Fruit fly (Drosophila melanogaster) whole organism, embryonic: ENCODE data around the gene Sbp2.
A peak's percentile ranks its signal among the peaks of the same experiment; 100 is the strongest.

Experiments
- C15 ChIP-seq: fragments of 200-800 bp; sonication (Bioruptor generic); IDR thresholded peaks from 3 replicates; pipeline ENCODE4 v1.3.6; 2022; ENCODE audit warnings: missing biosample characterization, missing genetic modification characterization
- CG1024 ChIP-seq: fragments of 200-800 bp; sonication (Bioruptor generic); IDR thresholded peaks from 2 replicates; pipeline ENCODE4 v1.3.6; 2022; ENCODE audit warnings: missing biosample characterization, missing genetic modification characterization
- CG11695 ChIP-seq: fragments of 200-800 bp; sonication (Bioruptor generic); IDR thresholded peaks from 3 replicates; pipeline ENCODE4 v1.3.6; 2022; ENCODE audit warnings: missing biosample characterization, missing genetic modification characterization
- CG12299 ChIP-seq: fragments of 200-800 bp; sonication (Bioruptor generic); optimal IDR thresholded peaks from 2 replicates; lab custom pipeline; 2018; ENCODE audit warnings: missing biosample characterization, mild to moderate bottlenecking, missing genetic modification characterization
- CG1233 ChIP-seq: fragments of 200-800 bp; sonication (Bioruptor generic); optimal IDR thresholded peaks from 4 replicates; lab custom pipeline; 2018; ENCODE audit warnings: missing biosample characterization, mild to moderate bottlenecking, missing genetic modification characterization
- CG1602 ChIP-seq: fragments of 200-800 bp; sonication (Bioruptor generic); optimal IDR thresholded peaks from 3 replicates; lab custom pipeline; 2016; ENCODE audit warnings: missing biosample characterization, missing genetic modification characterization
- CG17385 ChIP-seq: fragments of 200-800 bp; sonication (Bioruptor generic); optimal IDR thresholded peaks from 3 replicates; lab custom pipeline; 2018; ENCODE audit warnings: missing biosample characterization, mild to moderate bottlenecking, missing genetic modification characterization
- CG17829 ChIP-seq: fragments of 200-800 bp; optimal IDR thresholded peaks from 2 replicates; lab custom pipeline; 2019; ENCODE audit warnings: missing biosample characterization, mild to moderate bottlenecking, missing genetic modification characterization, moderate library complexity
- CG18476 ChIP-seq: fragments of 200-800 bp; sonication (Bioruptor generic); optimal IDR thresholded peaks from 2 replicates; lab custom pipeline; 2016; ENCODE audit warnings: missing biosample characterization, mild to moderate bottlenecking, missing genetic modification characterization
- CG2199 ChIP-seq: fragments of 200-800 bp; sonication (Bioruptor generic); IDR thresholded peaks from 3 replicates; pipeline ENCODE4 v1.3.6; 2022; ENCODE audit warnings: missing biosample characterization, missing genetic modification characterization
- CG30403 ChIP-seq: fragments of 200-800 bp; sonication (Bioruptor generic); optimal IDR thresholded peaks from 3 replicates; lab custom pipeline; 2016; ENCODE audit warnings: missing biosample characterization, missing genetic modification characterization
- CG3407 ChIP-seq: fragments of 200-800 bp; sonication (Bioruptor generic); optimal IDR thresholded peaks from 2 replicates; lab custom pipeline; 2018; ENCODE audit warnings: missing biosample characterization, mild to moderate bottlenecking, missing genetic modification characterization
- CG4424 ChIP-seq: fragments of 200-800 bp; sonication (Bioruptor generic); optimal IDR thresholded peaks from 3 replicates; lab custom pipeline; 2016; ENCODE audit warnings: missing biosample characterization, missing genetic modification characterization
- CG5180 ChIP-seq: fragments of 200-800 bp; sonication (Bioruptor generic); optimal IDR thresholded peaks from 3 replicates; lab custom pipeline; 2017; ENCODE audit warnings: missing biosample characterization, missing genetic modification characterization, mild to moderate bottlenecking, moderate library complexity, missing genetic modification reagents
- CG8359 ChIP-seq: fragments of 200-800 bp; sonication (Bioruptor generic); optimal IDR thresholded peaks from 2 replicates; lab custom pipeline; 2017; ENCODE audit warnings: missing biosample characterization, mild to moderate bottlenecking, missing genetic modification characterization, borderline replicate concordance
- CG8388 ChIP-seq: fragments of 200-800 bp; sonication (Bioruptor generic); optimal IDR thresholded peaks from 2 replicates; lab custom pipeline; 2019; ENCODE audit warnings: missing biosample characterization, mild to moderate bottlenecking, missing genetic modification characterization, moderate library complexity
- D ChIP-seq, 2 experiments: fragments of 200-800 bp in 1 of 2; fragments of >200 bp in 1 of 2; sonication (Bioruptor generic) in 1 of 2; optimal IDR thresholded peaks; 2 replicates in 1 of 2; 3 replicates in 1 of 2; lab custom pipeline; 2017; ENCODE audit warnings: mild to moderate bottlenecking in 1 of 2, missing biosample characterization in 1 of 2, missing genetic modification characterization in 1 of 2, missing genetic modification reagents in 1 of 2
- Dip3 ChIP-seq: fragments of 200-800 bp; sonication (Bioruptor generic); optimal IDR thresholded peaks from 3 replicates; lab custom pipeline; 2016; ENCODE audit warnings: missing biosample characterization, missing genetic modification characterization
- Dref ChIP-seq: fragments of 200-800 bp; sonication (Bioruptor generic); IDR thresholded peaks from 2 replicates; pipeline ENCODE4 v1.3.6; 2022; ENCODE audit warnings: missing biosample characterization, missing genetic modification characterization
- E2f1 ChIP-seq: fragments of 200-800 bp; sonication (Bioruptor generic); IDR thresholded peaks from 2 replicates; pipeline ENCODE4 v1.3.6; 2022; ENCODE audit warnings: missing biosample characterization, missing genetic modification characterization
- E2f2 ChIP-seq: fragments of 200-800 bp; sonication (Bioruptor generic); IDR thresholded peaks from 2 replicates; pipeline ENCODE4 v1.3.6; 2022; ENCODE audit warnings: missing biosample characterization, missing genetic modification characterization
- Myb ChIP-seq: fragments of 200-800 bp; sonication (Bioruptor generic); optimal IDR thresholded peaks from 2 replicates; lab custom pipeline; 2016; ENCODE audit warnings: missing biosample characterization, missing genetic modification characterization
- Neu2 ChIP-seq: fragments of 200-800 bp; sonication (Bioruptor generic); optimal IDR thresholded peaks from 3 replicates; lab custom pipeline; 2016; ENCODE audit warnings: missing biosample characterization, missing genetic modification characterization, borderline replicate concordance
- Nf-YB ChIP-seq: fragments of 200-800 bp; sonication (Bioruptor generic); optimal IDR thresholded peaks from 3 replicates; lab custom pipeline; 2019; ENCODE audit warnings: missing biosample characterization, mild to moderate bottlenecking, missing genetic modification characterization, moderate library complexity
- Spps ChIP-seq: fragments of 200-800 bp; sonication (Bioruptor generic); optimal IDR thresholded peaks from 2 replicates; lab custom pipeline; 2018; ENCODE audit warnings: missing biosample characterization, mild to moderate bottlenecking, missing genetic modification characterization
- Stat92E ChIP-seq, 3 experiments: fragments of >200 bp in 2 of 3; fragments of 200-800 bp in 1 of 3; sonication (Bioruptor generic) in 1 of 3; optimal IDR thresholded peaks; 2 replicates each; lab custom pipeline; 2017 to 2019; ENCODE audit warnings: missing biosample characterization in 3 of 3, missing genetic modification characterization in 3 of 3, mild to moderate bottlenecking in 1 of 3, moderate library complexity in 1 of 3
- bowl ChIP-seq: fragments of 200-800 bp; sonication (Bioruptor generic); IDR thresholded peaks from 2 replicates; pipeline ENCODE4 v1.3.6; 2022; ENCODE audit warnings: missing biosample characterization, missing genetic modification characterization
- crc ChIP-seq: fragments of 200-800 bp; sonication (Bioruptor generic); optimal IDR thresholded peaks from 2 replicates; lab custom pipeline; 2016; ENCODE audit warnings: missing biosample characterization, missing genetic modification characterization
- gcm ChIP-seq: fragments of 200-800 bp; sonication (Bioruptor generic); optimal IDR thresholded peaks from 2 replicates; lab custom pipeline; 2019; ENCODE audit warnings: missing biosample characterization, mild to moderate bottlenecking, missing genetic modification characterization, moderate library complexity
- hkb ChIP-seq, 2 experiments: fragments of 200-800 bp in 1 of 2; fragments of >200 bp in 1 of 2; sonication (Bioruptor generic) in 1 of 2; IDR thresholded peaks in 1 of 2; optimal IDR thresholded peaks in 1 of 2; 2 replicates each; pipeline versions ENCODE4 v1.3.6 to Lab custom; 2017 to 2022; ENCODE audit warnings: missing biosample characterization in 1 of 2, missing genetic modification characterization in 1 of 2
- ken ChIP-seq: fragments of 200-800 bp; sonication (Bioruptor generic); IDR thresholded peaks from 3 replicates; pipeline ENCODE4 v1.3.6; 2022; ENCODE audit warnings: missing biosample characterization, missing genetic modification characterization
- lilli ChIP-seq: fragments of 200-800 bp; sonication (Bioruptor generic); optimal IDR thresholded peaks from 3 replicates; lab custom pipeline; 2016; ENCODE audit warnings: missing biosample characterization, missing genetic modification characterization
- lmd ChIP-seq: fragments of 200-800 bp; sonication (Bioruptor generic); IDR thresholded peaks from 2 replicates; pipeline ENCODE4 v1.3.6; 2022; ENCODE audit warnings: missing biosample characterization, missing genetic modification characterization
- nerfin-2 ChIP-seq: fragments of 200-800 bp; sonication (Bioruptor generic); IDR thresholded peaks from 2 replicates; pipeline ENCODE4 v1.3.6; 2022; ENCODE audit warnings: missing biosample characterization, missing genetic modification characterization; ENCODE audit not compliant: partially characterized antibody
- repo ChIP-seq: fragments of 200-800 bp; sonication (Bioruptor generic); optimal IDR thresholded peaks from 2 replicates; lab custom pipeline; 2016; ENCODE audit warnings: missing biosample characterization, missing genetic modification characterization
- run ChIP-seq: fragments of 200-800 bp; sonication (Bioruptor generic); optimal IDR thresholded peaks from 3 replicates; lab custom pipeline; 2018; ENCODE audit warnings: missing biosample characterization, mild to moderate bottlenecking, missing genetic modification characterization
- schlank ChIP-seq: fragments of 200-800 bp; sonication (Bioruptor generic); optimal IDR thresholded peaks from 2 replicates; lab custom pipeline; 2018; ENCODE audit warnings: missing biosample characterization, mild to moderate bottlenecking, missing genetic modification characterization
- sens-2 ChIP-seq: fragments of 200-800 bp; sonication (Bioruptor generic); IDR thresholded peaks from 2 replicates; pipeline ENCODE4 v1.3.6; 2022; ENCODE audit warnings: missing biosample characterization, missing genetic modification characterization
- slou ChIP-seq: fragments of 200-800 bp; sonication (Bioruptor generic); optimal IDR thresholded peaks from 3 replicates; lab custom pipeline; 2016; ENCODE audit warnings: missing biosample characterization, missing genetic modification characterization
- sob ChIP-seq: fragments of 200-800 bp; sonication (Bioruptor generic); IDR thresholded peaks from 2 replicates; pipeline ENCODE4 v1.3.6; 2022; ENCODE audit warnings: missing biosample characterization, missing genetic modification characterization
- stwl ChIP-seq: fragments of 200-800 bp; sonication (Bioruptor generic); optimal IDR thresholded peaks from 3 replicates; lab custom pipeline; 2018; ENCODE audit warnings: missing biosample characterization, mild to moderate bottlenecking, missing genetic modification characterization, moderate library complexity
- trh ChIP-seq: fragments of 200-800 bp; sonication (Bioruptor generic); optimal IDR thresholded peaks from 2 replicates; lab custom pipeline; 2016; ENCODE audit warnings: missing biosample characterization, missing genetic modification characterization
- ttk ChIP-seq: fragments of 200-800 bp; sonication (Bioruptor generic); IDR thresholded peaks from 2 replicates; pipeline ENCODE4 v2.1.2; 2022; ENCODE audit warnings: missing biosample characterization, missing genetic modification characterization
- z ChIP-seq: fragments of 200-800 bp; sonication (Bioruptor generic); IDR thresholded peaks from 3 replicates; pipeline ENCODE4 v1.3.6; 2022; ENCODE audit warnings: missing biosample characterization, missing genetic modification characterization

Gene Sbp2

dm6 chr3L:8299224-8300130 is 4.5 kb upstream of the Sbp2 start, which contains the start of the genes Arl5 and CG13671 (continued):
- TF ChIP-seq CG1024 (GFP tag; lab: Robert Waterston, UW) (peak; percentile 40), Stat92E (GFP tag; optimal IDR thresholded peaks at IDR 0.05; lab: Kevin White, UChicago) (peak in 1 of 3 experiments; percentile 10), gcm (GFP tag; lab: Kevin White, UChicago) (peak; percentile 51)

dm6 chr3L:8306880-8307279 is 2.9 kb downstream of the Sbp2 start, which contains the start of gene Gr66a:
Gene Gr66a, minus strand, starts transcription at chr3L:8306980.
- TF ChIP-seq CG1233 (GFP tag; lab: Kevin White, UChicago) (no peak), E2f2 (GFP tag; lab: Robert Waterston, UW) (no peak), Neu2 (no peak), crc (GFP tag; lab: Kevin White, UChicago) (no peak), CG5180 (no peak), CG3407 (GFP tag; lab: Kevin White, UChicago) (no peak), trh (GFP tag; lab: Kevin White, UChicago) (no peak)
- TF ChIP-seq, all 482 proteins: peak for 0

dm6 chr3L:8308891-8309352 is 5.0 kb downstream of the Sbp2 start, which contains the start of gene BI-1:
Gene BI-1, minus strand, starts transcription at chr3L:8308941.
- TF ChIP-seq Myb = peak; percentile 31
- TF ChIP-seq Dref (GFP tag; lab: Robert Waterston, UW) = no peak
- TF ChIP-seq Spps = no peak
- no peak for TF ChIP-seq ttk (GFP tag; lab: Robert Waterston, UW)
- peak; percentile 41 for TF ChIP-seq Nf-YB
- TF ChIP-seq CG17829 = peak; percentile 55
- TF ChIP-seq stwl (tag; lab: Kevin White, UChicago) = peak; percentile 76
- TF ChIP-seq nerfin-2 (GFP tag; lab: Robert Waterston, UW) = no peak
- no peak for TF ChIP-seq run (tag; lab: Kevin White, UChicago)
- peak; percentile 54; the same call in 1 of the 2 replicates for TF ChIP-seq lmd
- TF ChIP-seq CG2199 (GFP tag; lab: Robert Waterston, UW) = no peak
- TF ChIP-seq Dip3 (GFP tag; lab: Kevin White, UChicago) = peak; percentile 32
- TF ChIP-seq CG17385 (GFP tag; lab: Kevin White, UChicago) = peak; percentile 56
- peak; percentile 73 for TF ChIP-seq CG4424 (GFP tag; lab: Kevin White, UChicago)
- TF ChIP-seq CG12299 (tag; lab: Kevin White, UChicago) = peak; percentile 29
- TF ChIP-seq C15 (GFP tag; lab: Robert Waterston, UW) = no peak
- TF ChIP-seq D (optimal IDR thresholded peaks at IDR 0.05; lab: Kevin White, UChicago) = no peak
- peak; percentile 44 for TF ChIP-seq D (GFP tag; optimal IDR thresholded peaks at IDR 0.05; lab: Kevin White, UChicago)
- no peak for TF ChIP-seq schlank (tag; lab: Kevin White, UChicago)
- TF ChIP-seq CG18476 (GFP tag; lab: Kevin White, UChicago) = peak; percentile 57
- no peak for TF ChIP-seq z (GFP tag; lab: Robert Waterston, UW)
- TF ChIP-seq CG11695 (GFP tag; lab: Robert Waterston, UW) = no peak
- no peak for TF ChIP-seq CG8388 (GFP tag; lab: Kevin White, UChicago)
- peak; percentile 83 for TF ChIP-seq sob
- no peak for TF ChIP-seq repo (GFP tag; lab: Kevin White, UChicago)
- peak; percentile 82 for TF ChIP-seq hkb (optimal IDR thresholded peaks at IDR 0.05; lab: Kevin White, UChicago)
- no peak for TF ChIP-seq hkb (GFP tag; IDR thresholded peaks at IDR 0.05; lab: Robert Waterston, UW)
- TF ChIP-seq E2f1 (GFP tag; lab: Robert Waterston, UW) = no peak
- TF ChIP-seq CG30403 = peak; percentile 88
- peak; percentile 59 for TF ChIP-seq lilli
- peak; percentile 43 for TF ChIP-seq CG1602 (GFP tag; lab: Kevin White, UChicago)
- TF ChIP-seq ken (GFP tag; lab: Robert Waterston, UW) = 0 out of 3 replicates have a peak, but pooled peaks have one; percentile 15
- TF ChIP-seq bowl (GFP tag; lab: Robert Waterston, UW) = no peak
- no peak for TF ChIP-seq sens-2 (GFP tag; lab: Robert Waterston, UW)
- TF ChIP-seq CG8359 (GFP tag; lab: Kevin White, UChicago) = no peak
- TF ChIP-seq slou = peak; percentile 51
